Worm (Caenorhabditis elegans): Measurements from ENCODE around the gene K09H11.6.

K09H11.6 gene

ce11 chrV:5726463-5726862, 9.5 kb downstream of the K09H11.6 start, which contains the start of gene K09H11.4:
K09H11.4 (minus strand) TSS chrV:5726563.
- no peak for TF ChIP-seq unc-86 (tag; optimal IDR thresholded peaks at IDR 0.05)
- TF ChIP-seq ceh-90 (tag; optimal IDR thresholded peaks at IDR 0.05), result no peak
- TF ChIP-seq mdl-1 (tag; optimal IDR thresholded peaks at IDR 0.05), result no peak
- TF ChIP-seq dsc-1 (tag; optimal IDR thresholded peaks at IDR 0.05), result no peak

ce11 chrV:5724395-5724794, 11.6 kb downstream of the K09H11.6 start:
- no peak for TF ChIP-seq sup-37 (GFP tag; optimal IDR thresholded peaks at IDR 0.05)
- TF ChIP-seq lin-13 (GFP tag; optimal IDR thresholded peaks at IDR 0.05), result no peak
- TF ChIP-seq ztf-4 (tag; optimal IDR thresholded peaks at IDR 0.05), result no peak
- TF ChIP-seq ets-5 (GFP tag; IDR thresholded peaks at IDR 0.05), result no peak
- TF ChIP-seq egl-27 (tag; optimal IDR thresholded peaks at IDR 0.05), result no peak
- TF ChIP-seq alr-1 (tag; optimal IDR thresholded peaks at IDR 0.05; ENCODE audit: borderline replicate concordance), result no peak
- no peak for TF ChIP-seq nhr-84 (tag; optimal IDR thresholded peaks at IDR 0.05)
- no peak for TF ChIP-seq blmp-1 (tag; optimal IDR thresholded peaks at IDR 0.05)
- no peak for TF ChIP-seq fkh-10 (GFP tag; optimal IDR thresholded peaks at IDR 0.05)
- TF ChIP-seq xbp-1 (tag; optimal IDR thresholded peaks at IDR 0.05), result no peak
- TF ChIP-seq lir-3 (tag; optimal IDR thresholded peaks at IDR 0.05; ENCODE audit: poor library complexity), result no peak
- no peak for TF ChIP-seq elt-3 (tag; optimal IDR thresholded peaks at IDR 0.05)
- no peak for TF ChIP-seq rnt-1 (tag; optimal IDR thresholded peaks at IDR 0.05)
- no peak for TF ChIP-seq lsy-2 (tag; optimal IDR thresholded peaks at IDR 0.05)
- TF ChIP-seq nhr-76 (tag; optimal IDR thresholded peaks at IDR 0.05), result no peak
- no peak for TF ChIP-seq efl-1 (optimal IDR thresholded peaks at IDR 0.05)
- TF ChIP-seq efl-1 (GFP tag; optimal IDR thresholded peaks at IDR 0.05 in 1 of 2), result no peak
- TF ChIP-seq unc-30 (tag; optimal IDR thresholded peaks at IDR 0.05), result no peak
- TF ChIP-seq fkh-4 (tag; optimal IDR thresholded peaks at IDR 0.05; ENCODE audit: borderline replicate concordance), result no peak
- TF ChIP-seq tbx-2 (tag; optimal IDR thresholded peaks at IDR 0.05), result no peak
- no peak for TF ChIP-seq snpc-4 (tag; optimal IDR thresholded peaks at IDR 0.05)

ce11 chrV:5722093-5722492, 13.9 kb downstream of the K09H11.6 start:
- TF ChIP-seq nhr-76 (tag; optimal IDR thresholded peaks at IDR 0.05) (no peak), fkh-8 (tag; optimal IDR thresholded peaks at IDR 0.05) (no peak), ceh-8 (GFP tag; optimal IDR thresholded peaks at IDR 0.05) (no peak), hlh-17 (GFP tag; optimal IDR thresholded peaks at IDR 0.05; ENCODE audit: borderline replicate concordance) (no peak), C16A3.4 (tag; optimal IDR thresholded peaks at IDR 0.05) (no peak), unc-86 (tag; optimal IDR thresholded peaks at IDR 0.05) (no peak), nhr-12 (tag; optimal IDR thresholded peaks at IDR 0.05) (no peak), lin-15B (tag; optimal IDR thresholded peaks at IDR 0.05) (no peak), hpl-2 (GFP tag; optimal IDR thresholded peaks at IDR 0.05) (no peak), efl-3 (GFP tag; optimal IDR thresholded peaks at IDR 0.05) (no peak), nhr-90 (tag; optimal IDR thresholded peaks at IDR 0.05; ENCODE audit: poor library complexity) (no peak), dpl-1 (GFP tag; optimal IDR thresholded peaks at IDR 0.05) (no peak), ama-1 (optimal IDR thresholded peaks at IDR 0.05) (no peak), sox-4 (tag; optimal IDR thresholded peaks at IDR 0.05) (no peak), lir-3 (tag; optimal IDR thresholded peaks at IDR 0.05; ENCODE audit: poor library complexity) (no peak), mep-1 (tag; optimal IDR thresholded peaks at IDR 0.05) (no peak), efl-1 (optimal IDR thresholded peaks at IDR 0.05) (no peak), efl-1 (GFP tag; optimal IDR thresholded peaks at IDR 0.05 in 1 of 2) (no peak), zag-1 (tag; optimal IDR thresholded peaks at IDR 0.05) (no peak), mdl-1 (tag; optimal IDR thresholded peaks at IDR 0.05) (no peak), lin-35 (GFP tag; optimal IDR thresholded peaks at IDR 0.05) (no peak)

Data from whole organism, L1 larva.